Worm (Caenorhabditis elegans) whole organism, early embryonic: Measurements from ENCODE around the gene tag-244.

Experiments used
- B0310.2 ChIP-seq: sonication (generic microtip); optimal IDR thresholded peaks from 2 replicates; lab custom pipeline; 2016; ENCODE audit warnings: mild to moderate bottlenecking, missing genetic modification characterization, missing compliant biosample characterization
- ceh-13 ChIP-seq: fragments of 200-800 bp; sonication (Bioruptor generic); optimal IDR thresholded peaks from 2 replicates; lab custom pipeline; 2018; ENCODE audit warnings: mild to moderate bottlenecking, missing genetic modification characterization, missing compliant biosample characterization
- ets-7 ChIP-seq: sonication (generic microtip); optimal IDR thresholded peaks from 2 replicates; lab custom pipeline; 2016; ENCODE audit warnings: missing genotype, missing genetic modification characterization, missing compliant biosample characterization
- hnd-1 ChIP-seq: sonication (generic microtip); optimal IDR thresholded peaks from 2 replicates; lab custom pipeline; 2016; ENCODE audit warnings: missing genetic modification characterization, missing compliant biosample characterization
- sea-1 ChIP-seq: fragments of 200-800 bp; sonication (Bioruptor generic); conservative IDR thresholded peaks from 2 replicates; pipeline ENCODE4 v1.3.6; 2022; ENCODE audit warnings: missing genetic modification characterization, missing compliant biosample characterization

ce11 chrIV:1550131-1550530 is 547 bp upstream of the tag-244 start, which contains the start of gene C34H4.5:
- TF ChIP-seq hnd-1: no peak
- no peak for TF ChIP-seq ets-7
- no peak for TF ChIP-seq ceh-13 (GFP tag; lab: Kevin White, UChicago)
- TF ChIP-seq B0310.2 (tag; lab: Kevin White, UChicago): no peak
- TF ChIP-seq sea-1 (GFP tag; lab: Robert Waterston, UW): no peak
